Fruit fly (Drosophila melanogaster): ENCODE data around the gene D19A.

The D19A gene

DNA sequence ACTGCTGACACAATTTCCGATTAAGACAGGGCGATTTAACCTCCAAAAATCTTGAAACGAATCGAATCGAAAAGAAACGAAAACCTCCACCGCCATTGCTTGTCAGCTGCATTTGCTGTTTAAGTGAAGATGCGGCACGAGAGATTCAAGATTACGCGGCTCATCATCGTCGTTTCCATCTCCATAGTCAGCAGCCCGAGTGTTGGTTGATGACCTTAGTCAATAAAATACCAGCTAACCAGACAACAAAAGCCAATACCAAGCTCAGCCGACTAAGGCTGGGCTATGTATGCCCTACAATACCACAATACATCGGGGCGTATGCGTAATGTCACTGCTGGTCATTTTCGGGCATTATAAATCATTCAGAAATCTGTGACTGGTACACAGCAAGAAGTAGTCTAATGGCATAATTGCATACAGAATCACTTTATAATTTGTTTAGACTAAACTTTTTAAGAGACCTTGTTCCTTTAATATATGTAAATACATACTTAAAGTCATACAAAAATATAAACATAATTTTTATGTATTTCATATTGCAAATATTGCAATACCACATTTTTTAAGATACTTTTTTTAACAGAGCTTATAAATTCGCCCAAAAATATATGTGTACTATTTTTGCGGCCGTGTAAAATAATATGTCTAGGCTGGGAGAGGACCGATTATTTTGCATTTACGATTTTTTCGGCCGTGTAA, 48.0 kb downstream of the D19A start (continued):
- TF ChIP-seq grau (tag; optimal IDR thresholded peaks at IDR 0.05) = peak; percentile 20
- no peak for TF ChIP-seq Nf-YC (tag; optimal IDR thresholded peaks at IDR 0.05)
- no peak for TF ChIP-seq CG30431 (GFP tag; optimal IDR thresholded peaks at IDR 0.05)
- peak; percentile 82; the same call in 2 of the 4 replicates for TF ChIP-seq chinmo (GFP tag; IDR thresholded peaks at IDR 0.05; ENCODE audit: partially characterized antibody)
- no peak for TF ChIP-seq CG8765 (GFP tag; IDR thresholded peaks at IDR 0.05)
- TF ChIP-seq ind (GFP tag; optimal IDR thresholded peaks at IDR 0.05) = no peak
- TF ChIP-seq CG17829 (tag; optimal IDR thresholded peaks at IDR 0.05) = no peak
- TF ChIP-seq ERR (GFP tag; optimal IDR thresholded peaks at IDR 0.05) = no peak
- no peak for TF ChIP-seq Meics (GFP tag; optimal IDR thresholded peaks at IDR 0.05)
- peak; percentile 19 for TF ChIP-seq pros (GFP tag; optimal IDR thresholded peaks at IDR 0.05)
- no peak for TF ChIP-seq fru (optimal IDR thresholded peaks at IDR 0.05)
- TF ChIP-seq CG6765 (GFP tag; optimal IDR thresholded peaks at IDR 0.05) = no peak
- no peak for TF ChIP-seq HLH3B (GFP tag; IDR thresholded peaks at IDR 0.05)
- TF ChIP-seq zen2 (GFP tag; IDR thresholded peaks at IDR 0.05; ENCODE audit: partially characterized antibody) = no peak
- no peak for TF ChIP-seq zfh2 (GFP tag; optimal IDR thresholded peaks at IDR 0.05)
- no peak for TF ChIP-seq fd3F (GFP tag; optimal IDR thresholded peaks at IDR 0.05)
- TF ChIP-seq gt (GFP tag; IDR thresholded peaks at IDR 0.05) = no peak
- no peak for TF ChIP-seq schlank (tag; optimal IDR thresholded peaks at IDR 0.05)
- no peak for TF ChIP-seq C15 (GFP tag; IDR thresholded peaks at IDR 0.05)
- no peak for TF ChIP-seq CG2120 (GFP tag; optimal IDR thresholded peaks at IDR 0.05)
- 0 out of 3 replicates have a peak, but pooled peaks have one; percentile 10 for TF ChIP-seq otp (GFP tag; IDR thresholded peaks at IDR 0.05)
- no peak for TF ChIP-seq CG16779 (GFP tag; IDR thresholded peaks at IDR 0.05)
- TF ChIP-seq corto (GFP tag; optimal IDR thresholded peaks at IDR 0.05) = no peak
- TF ChIP-seq CG7839 (tag; optimal IDR thresholded peaks at IDR 0.05) = peak; percentile 33
- TF ChIP-seq Spps (tag; optimal IDR thresholded peaks at IDR 0.05) = no peak
- peak; percentile 24; the same call in 1 of the 2 replicates for TF ChIP-seq CG14441 (GFP tag; IDR thresholded peaks at IDR 0.05)
- TF ChIP-seq Deaf1 (tag; optimal IDR thresholded peaks at IDR 0.05) = no peak
- TF ChIP-seq dati (GFP tag; IDR thresholded peaks at IDR 0.05) = no peak
- no peak for TF ChIP-seq CkIIα-i1 (GFP tag; IDR thresholded peaks at IDR 0.05)
- TF ChIP-seq CG15011 (GFP tag; optimal IDR thresholded peaks at IDR 0.05) = no peak
- no peak for TF ChIP-seq CG42726 (GFP tag; IDR thresholded peaks at IDR 0.05; ENCODE audit: partially characterized antibody)
- TF ChIP-seq wek (GFP tag; optimal IDR thresholded peaks at IDR 0.05) = no peak
- TF ChIP-seq lola (GFP tag; optimal IDR thresholded peaks at IDR 0.05) = no peak
- no peak for TF ChIP-seq CoRest (tag; optimal IDR thresholded peaks at IDR 0.05)
- no peak for TF ChIP-seq Sry-δ (GFP tag; optimal IDR thresholded peaks at IDR 0.05)
- no peak for TF ChIP-seq CG31441 (GFP tag; IDR thresholded peaks at IDR 0.05)
- TF ChIP-seq Ets65A (GFP tag) = peak; percentile 7
- no peak for TF ChIP-seq Nf-YB (GFP tag; optimal IDR thresholded peaks at IDR 0.05)
- TF ChIP-seq Aef1 (GFP tag; IDR thresholded peaks at IDR 0.05) = no peak
- no peak for TF ChIP-seq hkb (optimal IDR thresholded peaks at IDR 0.05)
- TF ChIP-seq hkb (GFP tag; IDR thresholded peaks at IDR 0.05) = no peak
- no peak for TF ChIP-seq stwl (tag; optimal IDR thresholded peaks at IDR 0.05)
